Fruit fly (Drosophila melanogaster): ENCODE data around the gene rau.

The rau gene

dm6 chr2L:5823704-5824103, 55.6 kb downstream of the rau start, which contains the start of gene TrissinR:
TrissinR (plus strand) TSS chr2L:5824004.
- no peak for TF ChIP-seq Dll (optimal IDR thresholded peaks at IDR 0.05)
- no peak for TF ChIP-seq pan (optimal IDR thresholded peaks at IDR 0.05)
- TF ChIP-seq psq (optimal IDR thresholded peaks at IDR 0.05), result no peak
- TF ChIP-seq EcR (GFP tag; optimal IDR thresholded peaks at IDR 0.05), result no peak
- TF ChIP-seq usp (GFP tag; optimal IDR thresholded peaks at IDR 0.05), result no peak
- TF ChIP-seq CG8478 (optimal IDR thresholded peaks at IDR 0.05), result no peak

- TF ChIP-seq psq (optimal IDR thresholded peaks at IDR 0.05) (no peak), pan (optimal IDR thresholded peaks at IDR 0.05) (no peak), EcR (GFP tag; optimal IDR thresholded peaks at IDR 0.05) (no peak), CG8478 (optimal IDR thresholded peaks at IDR 0.05) (no peak), Dll (optimal IDR thresholded peaks at IDR 0.05) (no peak), usp (GFP tag; optimal IDR thresholded peaks at IDR 0.05) (no peak)
Measured at dm6 chr2L:5820930-5821329, 58.4 kb downstream of the rau start.

dm6 chr2L:5818343-5818742, 61.0 kb downstream of the rau start, which contains the start of gene COX6CL:
COX6CL (minus strand) TSS chr2L:5818443.
- TF ChIP-seq EcR (GFP tag; optimal IDR thresholded peaks at IDR 0.05) (no peak), CG8478 (optimal IDR thresholded peaks at IDR 0.05) (no peak), Dll (optimal IDR thresholded peaks at IDR 0.05) (no peak), usp (GFP tag; optimal IDR thresholded peaks at IDR 0.05) (no peak), pan (optimal IDR thresholded peaks at IDR 0.05) (no peak), psq (optimal IDR thresholded peaks at IDR 0.05) (no peak)

dm6 chr2L:5811274-5811673, 68.0 kb downstream of the rau start, which contains the start of gene CG43307:
CG43307 (plus strand) TSS chr2L:5811574.
- TF ChIP-seq usp (GFP tag; optimal IDR thresholded peaks at IDR 0.05), result no peak
- TF ChIP-seq CG8478 (optimal IDR thresholded peaks at IDR 0.05), result no peak
- TF ChIP-seq EcR (GFP tag; optimal IDR thresholded peaks at IDR 0.05), result no peak
- no peak for TF ChIP-seq Dll (optimal IDR thresholded peaks at IDR 0.05)
- no peak for TF ChIP-seq psq (optimal IDR thresholded peaks at IDR 0.05)
- TF ChIP-seq pan (optimal IDR thresholded peaks at IDR 0.05), result no peak
